Fruit fly (Drosophila melanogaster) whole organism, embryonic: ENCODE data around the gene Tao.

Experiments
- Adf1 ChIP-seq: fragments of 200-800 bp; sonication (Bioruptor generic); IDR thresholded peaks from 2 replicates; pipeline ENCODE4 v1.3.6; 2022; ENCODE audit warnings: missing biosample characterization, missing genetic modification characterization
- B-H2 ChIP-seq: fragments of 200-800 bp; sonication (Bioruptor generic); optimal IDR thresholded peaks from 2 replicates; lab custom pipeline; 2018; ENCODE audit warnings: missing biosample characterization, mild to moderate bottlenecking, missing genetic modification characterization
- BtbVII ChIP-seq: fragments of 200-800 bp; sonication (Bioruptor generic); optimal IDR thresholded peaks from 3 replicates; lab custom pipeline; 2017; ENCODE audit warnings: missing biosample characterization, mild to moderate bottlenecking, missing genetic modification characterization
- CG1024 ChIP-seq: fragments of 200-800 bp; sonication (Bioruptor generic); IDR thresholded peaks from 2 replicates; pipeline ENCODE4 v1.3.6; 2022; ENCODE audit warnings: missing biosample characterization, missing genetic modification characterization
- CG17186 ChIP-seq: fragments of 200-800 bp; sonication (Bioruptor generic); optimal IDR thresholded peaks from 3 replicates; lab custom pipeline; 2017; ENCODE audit warnings: missing biosample characterization, missing genetic modification reagents, missing genetic modification characterization
- CG2116 ChIP-seq: fragments of 200-800 bp; sonication (Bioruptor generic); optimal IDR thresholded peaks from 3 replicates; lab custom pipeline; 2018; ENCODE audit warnings: missing biosample characterization, mild to moderate bottlenecking, missing genetic modification characterization
- CG2120 ChIP-seq: fragments of 200-800 bp; sonication (Bioruptor generic); optimal IDR thresholded peaks from 3 replicates; lab custom pipeline; 2016; ENCODE audit warnings: missing biosample characterization, missing genetic modification characterization
- CG3281 ChIP-seq: fragments of 200-800 bp; sonication (Bioruptor generic); optimal IDR thresholded peaks from 3 replicates; lab custom pipeline; 2017; ENCODE audit warnings: missing biosample characterization, mild to moderate bottlenecking, missing genetic modification characterization
- CG43689 ChIP-seq: fragments of 200-800 bp; sonication (Bioruptor generic); IDR thresholded peaks from 2 replicates; pipeline ENCODE4 v1.3.6; 2022; ENCODE audit warnings: missing biosample characterization, missing genetic modification characterization
- CG5245 ChIP-seq: fragments of 200-800 bp; sonication (Bioruptor generic); optimal IDR thresholded peaks from 3 replicates; lab custom pipeline; 2016; ENCODE audit warnings: missing biosample characterization, missing genetic modification characterization
- CG6654 ChIP-seq: fragments of 200-800 bp; sonication (Bioruptor generic); optimal IDR thresholded peaks from 2 replicates; lab custom pipeline; 2017; ENCODE audit warnings: missing biosample characterization, mild to moderate bottlenecking, missing genetic modification characterization
- CG7963 ChIP-seq: fragments of 200-800 bp; sonication (Bioruptor generic); IDR thresholded peaks from 3 replicates; pipeline ENCODE4 v1.3.6; 2022; ENCODE audit warnings: missing biosample characterization, missing genetic modification characterization; ENCODE audit not compliant: partially characterized antibody
- CTCF ChIP-seq: fragments of 200-800 bp; sonication (Bioruptor generic); optimal IDR thresholded peaks from 2 replicates; lab custom pipeline; 2017; ENCODE audit warnings: missing biosample characterization, mild to moderate bottlenecking, missing genetic modification characterization, moderate library complexity
- Dp ChIP-seq: fragments of 200-800 bp; sonication (Bioruptor generic); optimal IDR thresholded peaks from 2 replicates; lab custom pipeline; 2018; ENCODE audit warnings: missing biosample characterization, mild to moderate bottlenecking, missing genetic modification characterization, moderate library complexity
- Dref ChIP-seq: fragments of 200-800 bp; sonication (Bioruptor generic); IDR thresholded peaks from 2 replicates; pipeline ENCODE4 v1.3.6; 2022; ENCODE audit warnings: missing biosample characterization, missing genetic modification characterization
- E2f2 ChIP-seq: fragments of 200-800 bp; sonication (Bioruptor generic); IDR thresholded peaks from 2 replicates; pipeline ENCODE4 v1.3.6; 2022; ENCODE audit warnings: missing biosample characterization, missing genetic modification characterization
- HHEX ChIP-seq: fragments of 200-800 bp; sonication (Bioruptor generic); optimal IDR thresholded peaks from 3 replicates; lab custom pipeline; 2017; ENCODE audit warnings: missing biosample characterization, mild to moderate bottlenecking, missing genetic modification characterization, missing genetic modification reagents
- MBD-R2 ChIP-seq: fragments of 200-800 bp; sonication (Bioruptor generic); IDR thresholded peaks from 2 replicates; pipeline ENCODE4 v1.3.6; 2022; ENCODE audit warnings: missing biosample characterization, missing genetic modification characterization
- MTF-1 ChIP-seq: fragments of 200-800 bp; sonication (Bioruptor generic); optimal IDR thresholded peaks from 2 replicates; lab custom pipeline; 2018; ENCODE audit warnings: missing biosample characterization, mild to moderate bottlenecking, missing genetic modification characterization, borderline replicate concordance
- Mad ChIP-seq: fragments of 200-800 bp; sonication (Bioruptor generic); optimal IDR thresholded peaks from 2 replicates; lab custom pipeline; 2016; ENCODE audit warnings: missing biosample characterization, missing genetic modification characterization
- Six4 ChIP-seq: fragments of 200-800 bp; sonication (Bioruptor generic); optimal IDR thresholded peaks from 2 replicates; lab custom pipeline; 2016; ENCODE audit warnings: missing biosample characterization, missing genetic modification characterization
- chinmo ChIP-seq: fragments of 200-800 bp; sonication (Bioruptor generic); IDR thresholded peaks from 4 replicates; pipeline ENCODE4 v1.3.6; 2022; ENCODE audit warnings: missing biosample characterization, missing genetic modification characterization; ENCODE audit not compliant: partially characterized antibody
- danr ChIP-seq: fragments of 200-800 bp; sonication (Bioruptor generic); IDR thresholded peaks from 2 replicates; pipeline ENCODE4 v1.3.6; 2022; ENCODE audit warnings: missing biosample characterization, missing genetic modification characterization
- eyg ChIP-seq: fragments of 200-800 bp; sonication (Bioruptor generic); optimal IDR thresholded peaks from 3 replicates; lab custom pipeline; 2016; ENCODE audit warnings: missing biosample characterization, missing genetic modification characterization
- gfzf ChIP-seq: fragments of 200-800 bp; sonication (Bioruptor generic); optimal IDR thresholded peaks from 2 replicates; lab custom pipeline; 2016; ENCODE audit warnings: missing biosample characterization, mild to moderate bottlenecking, missing genetic modification characterization, moderate library complexity
- hbn ChIP-seq: fragments of 200-800 bp; sonication (Bioruptor generic); IDR thresholded peaks from 2 replicates; pipeline ENCODE4 v1.3.6; 2022; ENCODE audit warnings: missing biosample characterization, missing genetic modification characterization; ENCODE audit not compliant: partially characterized antibody
- ken ChIP-seq: fragments of 200-800 bp; sonication (Bioruptor generic); IDR thresholded peaks from 3 replicates; pipeline ENCODE4 v1.3.6; 2022; ENCODE audit warnings: missing biosample characterization, missing genetic modification characterization
- pzg ChIP-seq: fragments of 200-800 bp; sonication (Bioruptor generic); optimal IDR thresholded peaks from 3 replicates; lab custom pipeline; 2018; ENCODE audit warnings: missing biosample characterization, mild to moderate bottlenecking, missing genetic modification characterization, moderate library complexity
- ranshi ChIP-seq: fragments of 200-800 bp; sonication (Bioruptor generic); IDR thresholded peaks from 2 replicates; pipeline ENCODE4 v1.3.6; 2022; ENCODE audit warnings: missing biosample characterization, missing genetic modification characterization
- scrt ChIP-seq: fragments of 200-800 bp; sonication (Bioruptor generic); optimal IDR thresholded peaks from 2 replicates; lab custom pipeline; 2018; ENCODE audit warnings: missing biosample characterization, mild to moderate bottlenecking, missing genetic modification characterization, moderate library complexity
- sob ChIP-seq: fragments of 200-800 bp; sonication (Bioruptor generic); IDR thresholded peaks from 2 replicates; pipeline ENCODE4 v1.3.6; 2022; ENCODE audit warnings: missing biosample characterization, missing genetic modification characterization
- stc ChIP-seq: fragments of 200-800 bp; sonication (Bioruptor generic); IDR thresholded peaks from 2 replicates; pipeline ENCODE4 v1.3.6; 2022; ENCODE audit warnings: missing biosample characterization, missing genetic modification characterization
- trem ChIP-seq: fragments of 200-800 bp; optimal IDR thresholded peaks from 3 replicates; lab custom pipeline; 2019; ENCODE audit warnings: missing biosample characterization, mild to moderate bottlenecking, missing genetic modification characterization, moderate library complexity
- tup ChIP-seq: fragments of 200-800 bp; sonication (Bioruptor generic); optimal IDR thresholded peaks from 2 replicates; lab custom pipeline; 2016; ENCODE audit warnings: missing biosample characterization, mild to moderate bottlenecking, missing genetic modification characterization, moderate library complexity
- yki ChIP-seq: fragments of >200 bp; optimal IDR thresholded peaks from 3 replicates; lab custom pipeline; 2018

Gene Tao

DNA sequence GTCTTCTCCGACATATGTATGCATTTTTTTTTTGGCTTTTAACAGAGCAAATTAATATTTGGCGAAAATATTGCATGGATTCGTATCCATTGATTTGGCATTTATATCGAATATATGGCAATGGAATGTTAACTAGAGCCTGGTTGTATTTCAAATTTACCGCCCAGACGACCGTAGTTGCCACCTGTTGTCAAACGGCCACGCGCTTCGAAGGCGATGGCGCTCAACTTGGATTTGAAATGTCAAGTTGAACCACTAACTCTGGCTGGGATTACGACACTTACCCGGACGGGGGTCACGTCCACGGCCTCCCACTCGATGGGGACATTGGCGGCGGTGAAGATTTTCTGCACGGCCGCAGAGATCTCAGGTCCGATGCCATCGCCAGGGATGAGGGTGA lies 59.2 kb downstream of the Tao start:
- TF ChIP-seq Dref (GFP tag; lab: Robert Waterston, UW) (0 out of 2 replicates have a peak, but pooled peaks have one; percentile 24), sob (GFP tag; lab: Robert Waterston, UW) (no peak), ranshi (GFP tag; lab: Robert Waterston, UW) (no peak), HHEX (GFP tag; lab: Kevin White, UChicago) (no peak), Six4 (GFP tag; lab: Kevin White, UChicago) (no peak), scrt (no peak), CG5245 (no peak), yki (lab: Kevin White, UChicago) (no peak), Dp (GFP tag; lab: Kevin White, UChicago) (peak; percentile 81), ken (no peak), CTCF (peak; percentile 58), gfzf (GFP tag; lab: Kevin White, UChicago) (no peak), CG7963 (GFP tag; lab: Robert Waterston, UW) (no peak), trem (tag; lab: Kevin White, UChicago) (no peak), BtbVII (no peak), Mad (GFP tag; lab: Kevin White, UChicago) (no peak), CG2116 (GFP tag; lab: Kevin White, UChicago) (peak; percentile 50), Adf1 (GFP tag; lab: Robert Waterston, UW) (no peak), hbn (GFP tag; lab: Robert Waterston, UW) (peak; percentile 19; the same call in 1 of the 2 replicates), CG3281 (GFP tag; lab: Kevin White, UChicago) (no peak), E2f2 (GFP tag; lab: Robert Waterston, UW) (peak; percentile 88), chinmo (GFP tag; lab: Robert Waterston, UW) (no peak), B-H2 (GFP tag; lab: Kevin White, UChicago) (no peak), CG2120 (GFP tag; lab: Kevin White, UChicago) (no peak), CG1024 (GFP tag; lab: Robert Waterston, UW) (no peak), CG6654 (GFP tag; lab: Kevin White, UChicago) (no peak), pzg (peak; percentile 14), tup (no peak), MBD-R2 (GFP tag; lab: Robert Waterston, UW) (no peak), CG43689 (GFP tag; lab: Robert Waterston, UW) (no peak), MTF-1 (GFP tag; lab: Kevin White, UChicago) (no peak), eyg (no peak), danr (GFP tag; lab: Robert Waterston, UW) (no peak), stc (GFP tag; lab: Robert Waterston, UW) (no peak), CG17186 (GFP tag; lab: Kevin White, UChicago) (no peak)
- TF ChIP-seq, all 482 proteins: peak for 7
